Worm (Caenorhabditis elegans) whole organism, L4 larva: ENCODE results near the gene bpl-1.

Experiments
- F37D6.2 ChIP-seq: sonication (generic microtip); optimal IDR thresholded peaks from 2 replicates; lab custom pipeline; 2016; ENCODE audit warnings: mild to moderate bottlenecking, missing genetic modification characterization, missing compliant biosample characterization
- R02D3.7 ChIP-seq: fragments of 150-350 bp; sonication (generic microtip); optimal IDR thresholded peaks from 3 replicates; lab custom pipeline; 2014; ENCODE audit warnings: missing biosample characterization, missing genetic modification characterization
- Y5F2A.4 ChIP-seq: fragments of 200-800 bp; sonication (Bioruptor generic); optimal IDR thresholded peaks from 2 replicates; lab custom pipeline; 2018; ENCODE audit warnings: mild to moderate bottlenecking, missing genetic modification characterization, missing compliant biosample characterization
- Y75B8A.6 ChIP-seq: fragments of 200-800 bp; sonication (Bioruptor generic); IDR thresholded peaks from 2 replicates; pipeline ENCODE4 v1.3.6; 2022; ENCODE audit warnings: missing genetic modification reagents, missing genetic modification characterization, missing compliant biosample characterization
- ZK337.2 ChIP-seq: fragments of 200-800 bp; sonication (Bioruptor generic); IDR thresholded peaks from 2 replicates; pipeline ENCODE4 v1.3.6; 2022; ENCODE audit warnings: missing genetic modification reagents, missing genetic modification characterization, missing compliant biosample characterization
- ZK546.5 ChIP-seq, 2 experiments: sonication (generic microtip); optimal IDR thresholded peaks; 2 replicates each; lab custom pipeline; 2017; ENCODE audit warnings: missing biosample characterization in 2 of 2, missing genetic modification characterization in 2 of 2
- aha-1 ChIP-seq: fragments of 150-350 bp; peaks from one replicate; lab custom pipeline; 2014; ENCODE audit warnings: missing biosample characterization, missing genetic modification characterization
- attf-4 ChIP-seq: sonication (generic microtip); optimal IDR thresholded peaks from 3 replicates; lab custom pipeline; 2017; ENCODE audit warnings: missing biosample characterization, missing genetic modification characterization
- ceh-20 ChIP-seq: fragments of 200-800 bp; sonication (Bioruptor generic); IDR thresholded peaks from 2 replicates; pipeline ENCODE4 v1.3.6; 2022; ENCODE audit warnings: missing genetic modification reagents, missing genetic modification characterization, missing compliant biosample characterization
- ceh-28 ChIP-seq: fragments of 150-350 bp; optimal IDR thresholded peaks from 2 replicates; lab custom pipeline; 2014; ENCODE audit warnings: missing biosample characterization, missing genetic modification reagents, missing genetic modification characterization
- ceh-62 ChIP-seq: sonication (generic microtip); optimal IDR thresholded peaks from 2 replicates; lab custom pipeline; 2017; ENCODE audit warnings: missing biosample characterization, missing genetic modification characterization
- daf-12 ChIP-seq: fragments of 150-350 bp; optimal IDR thresholded peaks from 2 replicates; lab custom pipeline; 2014; ENCODE audit warnings: missing biosample characterization, missing genetic modification reagents, missing genetic modification characterization
- daf-16 ChIP-seq, 3 experiments: sonication (generic microtip); optimal IDR thresholded peaks; 2 replicates each; lab custom pipeline; 2016 to 2017; ENCODE audit warnings: missing genetic modification characterization in 3 of 3, missing genetic modification reagents in 3 of 3, mild to moderate bottlenecking in 2 of 3, missing compliant biosample characterization in 2 of 3, missing biosample characterization in 1 of 3, moderate library complexity in 1 of 3
- dmd-6 ChIP-seq: fragments of 200-800 bp; sonication (Bioruptor generic); IDR thresholded peaks from 2 replicates; pipeline ENCODE4 v1.3.6; 2022; ENCODE audit warnings: missing genetic modification reagents, missing genetic modification characterization, missing compliant biosample characterization
- dmd-9 ChIP-seq: fragments of 200-800 bp; sonication (Bioruptor generic); IDR thresholded peaks from 2 replicates; pipeline ENCODE4 v1.3.6; 2022; ENCODE audit warnings: missing genetic modification reagents, missing genetic modification characterization, missing compliant biosample characterization
- duxl-1 ChIP-seq: sonication (generic microtip); optimal IDR thresholded peaks from 2 replicates; lab custom pipeline; 2016; ENCODE audit warnings: mild to moderate bottlenecking, missing genetic modification characterization, moderate library complexity, missing compliant biosample characterization; ENCODE audit not compliant: poor library complexity
- dve-1 ChIP-seq: sonication (generic microtip); optimal IDR thresholded peaks from 2 replicates; lab custom pipeline; 2017; ENCODE audit warnings: antibody characterized with exemption, mild to moderate bottlenecking, missing genetic modification characterization, missing compliant biosample characterization; ENCODE audit not compliant: insufficient read depth
- fkh-10 ChIP-seq: fragments of 150-350 bp; optimal IDR thresholded peaks from 2 replicates; lab custom pipeline; 2014; ENCODE audit warnings: missing biosample characterization, missing genetic modification reagents, missing genetic modification characterization
- fos-1 ChIP-seq: fragments of 150-350 bp; optimal IDR thresholded peaks from 2 replicates; lab custom pipeline; 2014; ENCODE audit warnings: missing biosample characterization, missing genetic modification characterization
- hlh-11 ChIP-seq: fragments of 200-800 bp; sonication (Bioruptor generic); optimal IDR thresholded peaks from 2 replicates; lab custom pipeline; 2018; ENCODE audit warnings: mild to moderate bottlenecking, missing genetic modification characterization, missing compliant biosample characterization
- hlh-30 ChIP-seq: sonication (generic microtip); optimal IDR thresholded peaks from 2 replicates; lab custom pipeline; 2017; ENCODE audit warnings: antibody characterized with exemption, mild to moderate bottlenecking, missing genetic modification characterization, missing compliant biosample characterization; ENCODE audit not compliant: insufficient read depth
- lin-1 ChIP-seq: fragments of 200-800 bp; sonication (Bioruptor generic); IDR thresholded peaks from 2 replicates; pipeline ENCODE4 v1.3.6; 2022; ENCODE audit warnings: missing genetic modification reagents, missing genetic modification characterization, missing compliant biosample characterization
- lir-3 ChIP-seq: sonication (generic microtip); optimal IDR thresholded peaks from 2 replicates; lab custom pipeline; 2016; ENCODE audit warnings: mild to moderate bottlenecking, missing genetic modification characterization, missing compliant biosample characterization
- lsy-2 ChIP-seq, 2 experiments: fragments of 150-350 bp in 1 of 2; sonication (generic microtip) in 1 of 2; optimal IDR thresholded peaks; 2 replicates each; lab custom pipeline; 2014 to 2017; ENCODE audit warnings: missing biosample characterization in 2 of 2, missing genetic modification characterization in 2 of 2
- madf-5 ChIP-seq, 2 experiments: fragments of 200-800 bp; sonication (Bioruptor generic); IDR thresholded peaks; 2 replicates each; pipeline ENCODE4 v1.3.6; 2022; ENCODE audit warnings: missing compliant biosample characterization in 2 of 2, missing genetic modification characterization in 2 of 2
- madf-9 ChIP-seq: fragments of 200-800 bp; sonication (Bioruptor generic); conservative IDR thresholded peaks from 2 replicates; pipeline ENCODE4 v1.3.6; 2022; ENCODE audit warnings: missing genetic modification reagents, missing genetic modification characterization, missing compliant biosample characterization
- mdl-1 ChIP-seq, 2 experiments: fragments of 150-350 bp in 1 of 2; sonication (generic microtip) in 1 of 2; optimal IDR thresholded peaks; 2 replicates each; lab custom pipeline; 2014 to 2017; ENCODE audit warnings: missing biosample characterization in 2 of 2, missing genetic modification characterization in 2 of 2
- mdt-29 ChIP-seq: fragments of 200-800 bp; sonication (Bioruptor generic); IDR thresholded peaks from 2 replicates; pipeline ENCODE4 v1.3.6; 2022; ENCODE audit warnings: missing genetic modification reagents, missing genetic modification characterization, missing compliant biosample characterization
- mxl-2 ChIP-seq: fragments of 200-800 bp; sonication (Bioruptor generic); conservative IDR thresholded peaks from 2 replicates; pipeline ENCODE4 v1.3.6; 2022; ENCODE audit warnings: missing genetic modification reagents, missing genetic modification characterization, missing compliant biosample characterization
- nhr-28 ChIP-seq: fragments of 150-350 bp; optimal IDR thresholded peaks from 2 replicates; lab custom pipeline; 2014; ENCODE audit warnings: missing biosample characterization, missing genetic modification characterization
- nhr-42 ChIP-seq: fragments of 200-800 bp; sonication (Bioruptor generic); IDR thresholded peaks from 2 replicates; pipeline ENCODE4 v1.3.6; 2022; ENCODE audit warnings: missing genetic modification characterization, missing compliant biosample characterization
- nhr-48 ChIP-seq: sonication (generic microtip); optimal IDR thresholded peaks from 2 replicates; lab custom pipeline; 2016; ENCODE audit warnings: mild to moderate bottlenecking, missing genetic modification characterization, missing compliant biosample characterization
- pha-4 ChIP-seq, 2 experiments: fragments of 150-350 bp in 1 of 2; fragments of 200-800 bp in 1 of 2; sonication (Bioruptor generic) in 1 of 2; IDR thresholded peaks in 1 of 2; optimal IDR thresholded peaks in 1 of 2; 2 replicates each; pipeline versions ENCODE4 v1.3.6 to Lab custom; 2014 to 2022; ENCODE audit warnings: missing genetic modification characterization in 2 of 2, missing genetic modification reagents in 2 of 2, missing biosample characterization in 1 of 2, missing compliant biosample characterization in 1 of 2
- saeg-2 ChIP-seq: fragments of 200-800 bp; sonication (Bioruptor generic); IDR thresholded peaks from 2 replicates; pipeline ENCODE4 v1.3.6; 2022; ENCODE audit warnings: missing genetic modification reagents, missing genetic modification characterization, missing compliant biosample characterization
- set-16 ChIP-seq: fragments of 200-800 bp; sonication (Bioruptor generic); IDR thresholded peaks from 2 replicates; pipeline ENCODE4 v1.3.6; 2022; ENCODE audit warnings: missing genetic modification reagents, missing genetic modification characterization, missing compliant biosample characterization
- snpc-1.2 ChIP-seq: fragments of 200-800 bp; sonication (Bioruptor generic); IDR thresholded peaks from 2 replicates; pipeline ENCODE4 v1.3.6; 2022; ENCODE audit warnings: missing genetic modification reagents, missing genetic modification characterization, missing compliant biosample characterization
- snpc-4 ChIP-seq: fragments of 150-350 bp; optimal IDR thresholded peaks from 2 replicates; lab custom pipeline; 2014; ENCODE audit warnings: missing biosample characterization, missing genetic modification characterization
- spr-1 ChIP-seq: sonication (generic microtip); optimal IDR thresholded peaks from 2 replicates; lab custom pipeline; 2016; ENCODE audit warnings: mild to moderate bottlenecking, missing genetic modification characterization, missing compliant biosample characterization
- tag-97 ChIP-seq: fragments of 200-800 bp; sonication (Bioruptor generic); IDR thresholded peaks from 2 replicates; pipeline ENCODE4 v1.3.6; 2022; ENCODE audit warnings: missing genetic modification characterization, missing compliant biosample characterization
- tra-1 ChIP-seq: fragments of 200-800 bp; sonication (Bioruptor generic); IDR thresholded peaks from 2 replicates; pipeline ENCODE4 v1.3.6; 2022; ENCODE audit warnings: missing genetic modification reagents, missing genetic modification characterization, missing compliant biosample characterization
- unc-39 ChIP-seq: sonication (generic microtip); optimal IDR thresholded peaks from 2 replicates; lab custom pipeline; 2017; ENCODE audit warnings: missing biosample characterization, missing genetic modification characterization
- unc-62 ChIP-seq, 3 experiments: fragments of 150-350 bp in 1 of 3; sonication (generic microtip); optimal IDR thresholded peaks in 2 of 3; peaks in 1 of 3; 1 replicate in 1 of 3; 2 replicates in 2 of 3; lab custom pipeline; 2014 to 2017; ENCODE audit warnings: missing biosample characterization in 3 of 3, missing genetic modification characterization in 3 of 3, missing genetic modification reagents in 3 of 3, missing genotype in 1 of 3
- zfp-3 ChIP-seq: fragments of 200-800 bp; sonication (Bioruptor generic); conservative IDR thresholded peaks from 2 replicates; pipeline ENCODE4 v1.3.6; 2022; ENCODE audit warnings: missing genetic modification reagents, missing genetic modification characterization, missing compliant biosample characterization
- ztf-7 ChIP-seq: fragments of 150-350 bp; optimal IDR thresholded peaks from 2 replicates; lab custom pipeline; 2014; ENCODE audit warnings: missing biosample characterization, missing genetic modification characterization

bpl-1 gene

DNA sequence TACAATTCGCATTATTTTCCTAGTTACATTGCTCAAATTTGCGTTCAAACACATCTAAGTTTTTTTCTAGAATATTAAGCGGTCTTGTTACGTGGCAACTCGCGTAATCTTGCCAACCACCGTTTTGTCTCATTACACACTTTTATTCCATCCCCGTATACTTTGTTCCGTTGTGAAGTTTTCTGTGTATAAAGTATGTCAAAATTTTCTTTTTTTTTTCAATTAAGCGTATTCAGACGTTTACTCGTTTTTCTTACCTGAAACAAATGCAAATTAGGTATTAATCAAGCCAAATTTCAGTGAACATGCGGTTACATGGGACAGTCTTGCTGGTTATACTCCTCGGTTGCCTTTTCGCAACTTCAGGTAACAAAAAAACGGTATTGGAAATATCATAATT is 27.0 kb upstream of the bpl-1 start, which contains the start of gene T24H7.2:
TSS of gene T24H7.2 (plus strand) at position 301 of the 400 bp plus-strand sequence.
- TF ChIP-seq lir-3 (no peak), madf-9 (GFP tag; lab: Robert Waterston, UW) (no peak), attf-4 (no peak), snpc-4 (tag; lab: Kevin White, UChicago) (no peak)

ce11 chrII:6248029-6248428 is 26.0 kb upstream of the bpl-1 start:
- no peak for TF ChIP-seq duxl-1
- peak in 1 of 2 experiments; percentile 92 for TF ChIP-seq unc-62 (GFP tag; optimal IDR thresholded peaks at IDR 0.05 in 1 of 2; lab: Kevin White, UChicago)
- no peak for TF ChIP-seq unc-62 (tag; optimal IDR thresholded peaks at IDR 0.05; lab: Kevin White, UChicago)
- no peak for TF ChIP-seq fos-1 (tag; lab: Kevin White, UChicago)

DNA sequence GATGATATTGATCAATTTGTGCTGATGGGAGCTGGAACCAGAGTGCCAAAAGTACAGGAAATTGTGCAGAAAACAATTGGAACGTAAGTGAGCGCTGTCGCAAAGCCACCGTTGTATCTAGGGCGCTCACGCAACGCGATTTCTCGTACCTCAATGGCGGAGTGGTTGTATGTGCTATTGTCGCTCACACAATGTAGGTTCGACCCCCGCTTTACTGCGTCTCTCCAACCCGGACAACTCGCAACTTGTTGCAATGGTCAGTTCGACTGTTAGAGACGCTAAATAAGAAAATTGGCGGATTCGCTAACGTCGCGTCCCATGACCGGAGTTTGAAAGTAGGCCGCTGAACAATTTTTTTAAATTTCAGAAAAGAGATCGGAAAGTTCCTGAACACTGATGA is 25.5 kb upstream of the bpl-1 start:
- TF ChIP-seq spr-1 (peak; percentile 45), R02D3.7 (no peak), lsy-2 (tag; optimal IDR thresholded peaks at IDR 0.05; lab: Kevin White, UChicago) (peak in 1 of 2 experiments; percentile 35), dmd-9 (GFP tag; lab: Robert Waterston, UW) (0 out of 2 replicates have a peak, but pooled peaks have one; percentile 35), fkh-10 (GFP tag; lab: Kevin White, UChicago) (no peak), mxl-2 (GFP tag; lab: Robert Waterston, UW) (0 out of 2 replicates have a peak, but pooled peaks have one; percentile 13), dve-1 (peak; percentile 70), duxl-1 (peak; percentile 18), tag-97 (no peak), dmd-6 (GFP tag; lab: Robert Waterston, UW) (peak; percentile 38; the same call in 1 of the 2 replicates), Y75B8A.6 (GFP tag; lab: Robert Waterston, UW) (no peak), hlh-11 (peak; percentile 34), nhr-48 (peak; percentile 30), tra-1 (0 out of 2 replicates have a peak, but pooled peaks have one; percentile 45), ztf-7 (tag; lab: Kevin White, UChicago) (no peak), ZK337.2 (GFP tag; lab: Robert Waterston, UW) (0 out of 2 replicates have a peak, but pooled peaks have one; percentile 25), madf-5 (GFP tag; IDR thresholded peaks at IDR 0.05; lab: Robert Waterston, UW) (peak in 1 of 2 experiments; percentile 69; a peak in 1 of 4 replicates), set-16 (peak; percentile 11; the same call in 1 of the 2 replicates), Y5F2A.4 (peak; percentile 67), F37D6.2 (no peak), nhr-28 (tag; lab: Kevin White, UChicago) (peak; percentile 3), aha-1 (peak; percentile 59), daf-16 (GFP tag; optimal IDR thresholded peaks at IDR 0.05; lab: Kevin White, UChicago) (peak in 1 of 2 experiments; percentile 54), daf-16 (tag; optimal IDR thresholded peaks at IDR 0.05; lab: Kevin White, UChicago) (peak; percentile 39), zfp-3 (GFP tag; lab: Robert Waterston, UW) (peak; percentile 51; the same call in 1 of the 2 replicates), mdl-1 (tag; optimal IDR thresholded peaks at IDR 0.05; lab: Kevin White, UChicago) (no peak), hlh-30 (tag; lab: Kevin White, UChicago) (peak; percentile 48), unc-39 (tag; lab: Kevin White, UChicago) (no peak), lin-1 (GFP tag; lab: Robert Waterston, UW) (peak; percentile 76), saeg-2 (GFP tag; lab: Robert Waterston, UW) (no peak), snpc-1.2 (GFP tag; lab: Robert Waterston, UW) (peak; percentile 77), mdt-29 (GFP tag; lab: Robert Waterston, UW) (0 out of 2 replicates have a peak, but pooled peaks have one; percentile 29), pha-4 (GFP tag; IDR thresholded peaks at IDR 0.05; lab: Robert Waterston, UW) (peak; percentile 57; the same call in 1 of the 2 replicates), pha-4 (tag; optimal IDR thresholded peaks at IDR 0.05; lab: Kevin White, UChicago) (no peak), nhr-42 (no peak), ZK546.5 (tag; optimal IDR thresholded peaks at IDR 0.05; lab: Kevin White, UChicago) (no peak), ceh-20 (0 out of 2 replicates have a peak, but pooled peaks have one; percentile 30), ceh-62 (no peak), ceh-28 (tag; lab: Kevin White, UChicago) (no peak), attf-4 (no peak), daf-12 (no peak)
